Worm (Caenorhabditis elegans): ENCODE results near the gene pkc-2.

DNA sequence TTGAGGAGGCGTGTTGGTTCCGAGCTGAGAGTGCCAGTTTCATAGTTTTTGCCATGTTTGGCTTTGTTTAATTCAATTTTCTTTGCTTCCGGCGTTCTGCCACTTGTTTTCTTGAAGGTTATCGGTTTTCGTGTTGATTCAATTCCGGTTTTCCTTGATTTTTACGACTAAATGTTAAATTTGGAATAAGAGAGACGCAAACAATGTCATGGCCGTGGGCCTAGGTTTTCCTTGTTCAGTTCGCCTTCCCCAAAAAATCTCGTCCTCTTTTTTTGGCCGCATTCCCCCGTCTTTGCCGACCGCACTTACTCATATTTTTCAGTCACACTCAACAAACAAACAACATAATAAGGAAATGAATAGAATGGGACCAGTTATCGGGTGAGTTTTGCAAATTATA is 29.1 kb downstream of the pkc-2 start, which contains the start of gene C23F12.9:
- TF ChIP-seq elt-3 (tag; optimal IDR thresholded peaks at IDR 0.05) (no peak), ztf-4 (tag; optimal IDR thresholded peaks at IDR 0.05) (no peak), egl-27 (tag; optimal IDR thresholded peaks at IDR 0.05) (no peak), nhr-77 (tag; optimal IDR thresholded peaks at IDR 0.05) (no peak), zag-1 (tag; optimal IDR thresholded peaks at IDR 0.05) (no peak)

All from whole organism, L3 larva.